Worm (Caenorhabditis elegans) whole organism, L1 larva: ENCODE data around the gene scl-3.

ENCODE experiments used
- blmp-1 ChIP-seq: fragments of 150-350 bp; optimal IDR thresholded peaks from 2 replicates; lab custom pipeline; 2014; ENCODE audit warnings: missing biosample characterization, missing genetic modification characterization
- nhr-237 ChIP-seq: fragments of 150-350 bp; optimal IDR thresholded peaks from 2 replicates; lab custom pipeline; 2014; ENCODE audit warnings: missing biosample characterization, missing genetic modification characterization

ce11 chrIV:13067200-13067599, 7.8 kb downstream of the scl-3 start, which contains the start of gene col-131:
- no peak for TF ChIP-seq blmp-1 (tag; lab: Kevin White, UChicago)
- TF ChIP-seq nhr-237: no peak
